Worm (Caenorhabditis elegans) whole organism, L4 larva: ENCODE measurements around the gene col-116.

Source experiments
- F44E2.7 ChIP-seq: fragments of 200-800 bp; sonication (Bioruptor generic); IDR thresholded peaks from 2 replicates; pipeline ENCODE4 v2.1.2; 2022; ENCODE audit warnings: missing genetic modification characterization, missing compliant biosample characterization
- T20F7.1 ChIP-seq: fragments of 200-800 bp; sonication (Bioruptor generic); optimal IDR thresholded peaks from 2 replicates; lab custom pipeline; 2018; ENCODE audit warnings: mild to moderate bottlenecking, missing genetic modification characterization, missing compliant biosample characterization
- T26A8.4 ChIP-seq: fragments of 200-800 bp; sonication (Bioruptor generic); IDR thresholded peaks from 2 replicates; pipeline ENCODE4 v1.3.6; 2022; ENCODE audit warnings: missing genetic modification characterization, missing compliant biosample characterization
- Y105C5A.15 ChIP-seq: fragments of 200-800 bp; sonication (Bioruptor generic); IDR thresholded peaks from 2 replicates; pipeline ENCODE4 v1.3.6; 2022; ENCODE audit warnings: missing genetic modification characterization, missing compliant biosample characterization
- Y5F2A.4 ChIP-seq: fragments of 200-800 bp; sonication (Bioruptor generic); optimal IDR thresholded peaks from 2 replicates; lab custom pipeline; 2018; ENCODE audit warnings: mild to moderate bottlenecking, missing genetic modification characterization, missing compliant biosample characterization
- ama-1 ChIP-seq: fragments of 150-350 bp; optimal IDR thresholded peaks from 2 replicates; lab custom pipeline; 2014; ENCODE audit warnings: inconsistent platforms, mixed read lengths
- ceh-44 ChIP-seq: fragments of 200-800 bp; sonication (Bioruptor generic); IDR thresholded peaks from 2 replicates; pipeline ENCODE4 v1.3.6; 2022; ENCODE audit warnings: missing genetic modification reagents, missing genetic modification characterization, missing compliant biosample characterization
- ceh-62 ChIP-seq: sonication (generic microtip); optimal IDR thresholded peaks from 2 replicates; lab custom pipeline; 2017; ENCODE audit warnings: missing biosample characterization, missing genetic modification characterization
- dmd-9 ChIP-seq: fragments of 200-800 bp; sonication (Bioruptor generic); IDR thresholded peaks from 2 replicates; pipeline ENCODE4 v1.3.6; 2022; ENCODE audit warnings: missing genetic modification reagents, missing genetic modification characterization, missing compliant biosample characterization
- dpl-1 ChIP-seq: fragments of 150-350 bp; optimal IDR thresholded peaks from 2 replicates; lab custom pipeline; 2014; ENCODE audit warnings: missing biosample characterization, missing genetic modification reagents, missing genetic modification characterization
- duxl-1 ChIP-seq: sonication (generic microtip); optimal IDR thresholded peaks from 2 replicates; lab custom pipeline; 2016; ENCODE audit warnings: mild to moderate bottlenecking, missing genetic modification characterization, moderate library complexity, missing compliant biosample characterization; ENCODE audit not compliant: poor library complexity
- hlh-11 ChIP-seq: fragments of 200-800 bp; sonication (Bioruptor generic); optimal IDR thresholded peaks from 2 replicates; lab custom pipeline; 2018; ENCODE audit warnings: mild to moderate bottlenecking, missing genetic modification characterization, missing compliant biosample characterization
- hmg-1.1 ChIP-seq: fragments of 200-800 bp; sonication (Bioruptor generic); IDR thresholded peaks from 2 replicates; pipeline ENCODE4 v1.3.6; 2022; ENCODE audit warnings: missing genetic modification reagents, missing genetic modification characterization, missing compliant biosample characterization
- lim-7 ChIP-seq: fragments of 200-800 bp; sonication (Bioruptor generic); IDR thresholded peaks from 2 replicates; pipeline ENCODE4 v1.3.6; 2022; ENCODE audit warnings: missing genetic modification characterization, missing compliant biosample characterization
- lin-15B ChIP-seq: fragments of 150-350 bp; sonication (generic microtip); optimal IDR thresholded peaks from 3 replicates; lab custom pipeline; 2014; ENCODE audit warnings: missing biosample characterization, missing genetic modification characterization
- lin-38 ChIP-seq: fragments of 200-800 bp; sonication (Bioruptor generic); IDR thresholded peaks from 2 replicates; pipeline ENCODE4 v1.3.6; 2022; ENCODE audit warnings: missing genetic modification reagents, missing genetic modification characterization, missing compliant biosample characterization
- lin-39 ChIP-seq: fragments of 150-350 bp; optimal IDR thresholded peaks from 2 replicates; lab custom pipeline; 2014; ENCODE audit warnings: missing biosample characterization, missing genetic modification reagents, missing genetic modification characterization
- mes-2 ChIP-seq: sonication (generic microtip); optimal IDR thresholded peaks from 2 replicates; lab custom pipeline; 2016; ENCODE audit warnings: missing genotype, mild to moderate bottlenecking, missing genetic modification characterization, missing compliant biosample characterization; ENCODE audit not compliant: poor library complexity, severe bottlenecking
- mxl-2 ChIP-seq: fragments of 200-800 bp; sonication (Bioruptor generic); conservative IDR thresholded peaks from 2 replicates; pipeline ENCODE4 v1.3.6; 2022; ENCODE audit warnings: missing genetic modification reagents, missing genetic modification characterization, missing compliant biosample characterization
- nhr-25 ChIP-seq: sonication (generic microtip); optimal IDR thresholded peaks from 2 replicates; lab custom pipeline; 2017; ENCODE audit warnings: missing genetic modification characterization, mild to moderate bottlenecking, missing compliant biosample characterization, antibody characterized with exemption, moderate library complexity, borderline replicate concordance; ENCODE audit not compliant: insufficient read depth
- nhr-28 ChIP-seq: fragments of 150-350 bp; optimal IDR thresholded peaks from 2 replicates; lab custom pipeline; 2014; ENCODE audit warnings: missing biosample characterization, missing genetic modification characterization
- nhr-41 ChIP-seq: fragments of 200-800 bp; sonication (Bioruptor generic); IDR thresholded peaks from 2 replicates; pipeline ENCODE4 v1.3.6; 2022; ENCODE audit warnings: missing genetic modification reagents, missing genetic modification characterization, missing compliant biosample characterization
- nhr-77 ChIP-seq: fragments of 150-350 bp; optimal IDR thresholded peaks from 2 replicates; lab custom pipeline; 2014; ENCODE audit warnings: missing biosample characterization, missing genetic modification characterization
- php-3 ChIP-seq: fragments of 200-800 bp; sonication (Bioruptor generic); IDR thresholded peaks from 2 replicates; pipeline ENCODE4 v1.3.6; 2022; ENCODE audit warnings: missing genetic modification reagents, missing genetic modification characterization, missing compliant biosample characterization
- pqm-1 ChIP-seq: sonication (generic microtip); optimal IDR thresholded peaks from 2 replicates; lab custom pipeline; 2017; ENCODE audit warnings: missing biosample characterization, missing genetic modification characterization
- rbr-2 ChIP-seq: sonication (generic microtip); optimal IDR thresholded peaks from 2 replicates; lab custom pipeline; 2016; ENCODE audit warnings: missing genotype, missing genetic modification characterization, missing compliant biosample characterization
- sdz-12 ChIP-seq: fragments of 200-800 bp; sonication (Bioruptor generic); optimal IDR thresholded peaks from 2 replicates; lab custom pipeline; 2018; ENCODE audit warnings: mild to moderate bottlenecking, missing genetic modification characterization, missing compliant biosample characterization
- set-16 ChIP-seq: fragments of 200-800 bp; sonication (Bioruptor generic); IDR thresholded peaks from 2 replicates; pipeline ENCODE4 v1.3.6; 2022; ENCODE audit warnings: missing genetic modification reagents, missing genetic modification characterization, missing compliant biosample characterization
- snpc-4 ChIP-seq: fragments of 150-350 bp; optimal IDR thresholded peaks from 2 replicates; lab custom pipeline; 2014; ENCODE audit warnings: missing biosample characterization, missing genetic modification characterization
- spr-1 ChIP-seq: sonication (generic microtip); optimal IDR thresholded peaks from 2 replicates; lab custom pipeline; 2016; ENCODE audit warnings: mild to moderate bottlenecking, missing genetic modification characterization, missing compliant biosample characterization
- spr-3 ChIP-seq: fragments of 200-800 bp; sonication (Bioruptor generic); optimal IDR thresholded peaks from 2 replicates; lab custom pipeline; 2018; ENCODE audit warnings: mild to moderate bottlenecking, missing genetic modification characterization, missing compliant biosample characterization
- unc-130 ChIP-seq: sonication (generic microtip); optimal IDR thresholded peaks from 2 replicates; lab custom pipeline; 2016; ENCODE audit warnings: missing genetic modification reagents, missing genetic modification characterization, missing compliant biosample characterization
- unc-62 ChIP-seq, 3 experiments: fragments of 150-350 bp in 1 of 3; sonication (generic microtip); optimal IDR thresholded peaks in 2 of 3; peaks in 1 of 3; 1 replicate in 1 of 3; 2 replicates in 2 of 3; lab custom pipeline; 2014 to 2017; ENCODE audit warnings: missing biosample characterization in 3 of 3, missing genetic modification characterization in 3 of 3, missing genetic modification reagents in 3 of 3, missing genotype in 1 of 3
- vab-7 ChIP-seq: fragments of 200-800 bp; sonication (Bioruptor generic); IDR thresholded peaks from 2 replicates; pipeline ENCODE4 v1.3.6; 2022; ENCODE audit warnings: missing genetic modification reagents, missing genetic modification characterization, missing compliant biosample characterization
- zag-1 ChIP-seq: fragments of 150-350 bp; optimal IDR thresholded peaks from 2 replicates; lab custom pipeline; 2014; ENCODE audit warnings: missing biosample characterization, missing genetic modification characterization
- zfp-2 ChIP-seq: sonication (generic microtip); optimal IDR thresholded peaks from 2 replicates; lab custom pipeline; 2016; ENCODE audit warnings: mild to moderate bottlenecking, missing genetic modification characterization, missing compliant biosample characterization
- zfp-3 ChIP-seq: fragments of 200-800 bp; sonication (Bioruptor generic); conservative IDR thresholded peaks from 2 replicates; pipeline ENCODE4 v1.3.6; 2022; ENCODE audit warnings: missing genetic modification reagents, missing genetic modification characterization, missing compliant biosample characterization
- ztf-11 ChIP-seq: fragments of 150-350 bp; optimal IDR thresholded peaks from 2 replicates; lab custom pipeline; 2014; ENCODE audit warnings: missing biosample characterization, missing genetic modification characterization

Gene col-116

DNA sequence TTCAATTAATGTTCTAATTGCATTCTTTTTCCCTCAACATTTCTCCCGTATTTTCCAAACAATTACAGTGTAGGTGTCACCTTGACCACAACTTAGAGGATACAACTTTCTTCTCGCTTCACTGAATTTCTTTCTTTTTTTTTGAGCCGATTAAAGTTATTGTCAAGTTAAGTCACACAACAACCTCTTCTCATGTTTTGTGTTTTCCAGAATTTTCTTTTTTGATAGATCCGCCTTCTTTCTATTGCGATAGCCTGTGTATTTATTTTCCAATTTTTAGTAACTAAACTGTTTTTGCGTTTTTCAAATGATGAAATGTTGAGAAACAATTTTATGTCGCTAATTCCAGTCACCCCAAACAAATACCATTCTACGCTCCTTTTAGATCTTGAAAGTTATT lies 30.0 kb upstream of the col-116 start, which contains the start of gene F35H10.3:
TSS of gene F35H10.3 (plus strand) at position 301 of the 400 bp plus-strand sequence.
- TF ChIP-seq nhr-28 (tag; lab: Kevin White, UChicago), result no peak
- TF ChIP-seq F44E2.7 (GFP tag; lab: Robert Waterston, UW), result no peak
- TF ChIP-seq Y5F2A.4 (GFP tag; lab: Kevin White, UChicago), result no peak
- no peak for TF ChIP-seq T26A8.4 (GFP tag; lab: Robert Waterston, UW)
- no peak for TF ChIP-seq hlh-11
- no peak for TF ChIP-seq pqm-1 (tag; lab: Kevin White, UChicago)
- TF ChIP-seq zfp-3 (GFP tag; lab: Robert Waterston, UW), result no peak
- no peak for TF ChIP-seq snpc-4 (tag; lab: Kevin White, UChicago)
- no peak for TF ChIP-seq lin-38 (GFP tag; lab: Robert Waterston, UW)
- no peak for TF ChIP-seq mes-2 (tag; lab: Kevin White, UChicago)
- no peak for TF ChIP-seq ceh-62 (tag; lab: Kevin White, UChicago)

DNA sequence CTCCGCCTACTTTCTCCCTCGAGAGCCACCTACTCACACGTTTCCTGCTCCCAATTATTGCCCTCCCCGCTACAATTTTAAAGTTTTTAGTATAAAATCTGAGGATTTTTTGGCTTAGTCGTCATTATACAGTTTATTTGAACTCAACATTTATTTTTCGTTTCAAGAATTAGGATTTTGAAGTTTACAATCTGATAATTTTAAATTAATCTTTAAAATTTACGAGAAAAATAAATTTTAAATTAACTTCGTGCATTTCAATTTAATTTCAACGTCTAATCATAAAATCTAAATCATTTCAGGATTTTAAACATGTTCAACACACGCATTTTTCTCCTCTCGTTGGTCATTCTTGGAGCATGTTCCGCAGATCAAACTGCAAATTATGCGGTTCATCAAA lies 26.8 kb upstream of the col-116 start, which contains the start of gene F35H10.2:
TSS of gene F35H10.2 (plus strand) at position 301 of the 400 bp plus-strand sequence.
- no peak for TF ChIP-seq T20F7.1 (GFP tag; lab: Kevin White, UChicago)
- TF ChIP-seq Y5F2A.4 (GFP tag; lab: Kevin White, UChicago), result no peak
- TF ChIP-seq ztf-11 (tag; lab: Kevin White, UChicago), result no peak
- no peak for TF ChIP-seq spr-3
- no peak for TF ChIP-seq rbr-2 (tag; lab: Kevin White, UChicago)
- no peak for TF ChIP-seq nhr-77 (tag; lab: Kevin White, UChicago)
- TF ChIP-seq ama-1 (lab: Kevin White, UChicago), result no peak
- TF ChIP-seq zfp-2 (tag; lab: Kevin White, UChicago), result no peak
- no peak for TF ChIP-seq lin-39 (tag; lab: Kevin White, UChicago)
- no peak for TF ChIP-seq sdz-12 (GFP tag; lab: Kevin White, UChicago)
- no peak for TF ChIP-seq dmd-9 (GFP tag; lab: Robert Waterston, UW)
- TF ChIP-seq hmg-1.1 (GFP tag; lab: Robert Waterston, UW), result no peak
- no peak for TF ChIP-seq dpl-1
- TF ChIP-seq ceh-62 (tag; lab: Kevin White, UChicago), result no peak
- TF ChIP-seq hlh-11, result no peak
- TF ChIP-seq nhr-41 (GFP tag; lab: Robert Waterston, UW), result no peak
- TF ChIP-seq lin-38 (GFP tag; lab: Robert Waterston, UW), result no peak

DNA sequence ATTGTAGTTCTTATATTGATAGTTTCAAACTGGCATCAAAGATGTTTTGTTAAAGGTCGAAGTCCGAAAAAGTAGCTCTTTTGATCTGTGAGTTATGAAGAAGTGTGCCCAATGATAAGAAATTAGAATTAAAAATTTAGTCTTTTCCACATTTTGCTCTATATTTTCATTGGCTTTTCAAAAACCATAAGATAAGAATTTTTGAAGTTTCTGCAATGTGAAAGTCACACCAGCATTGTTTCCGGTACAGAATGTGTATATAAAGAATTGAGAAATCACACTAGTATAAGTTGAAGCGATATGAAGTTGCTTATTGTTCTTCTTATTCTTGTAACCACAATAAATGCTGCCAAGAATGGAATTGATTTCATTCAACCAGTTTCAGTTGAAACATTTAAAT lies 23.2 kb upstream of the col-116 start, which contains the start of gene lys-10:
TSS of gene lys-10 (plus strand) at position 301 of the 400 bp plus-strand sequence.
- TF ChIP-seq ceh-44 (GFP tag; lab: Robert Waterston, UW) (no peak), unc-130 (no peak)

DNA sequence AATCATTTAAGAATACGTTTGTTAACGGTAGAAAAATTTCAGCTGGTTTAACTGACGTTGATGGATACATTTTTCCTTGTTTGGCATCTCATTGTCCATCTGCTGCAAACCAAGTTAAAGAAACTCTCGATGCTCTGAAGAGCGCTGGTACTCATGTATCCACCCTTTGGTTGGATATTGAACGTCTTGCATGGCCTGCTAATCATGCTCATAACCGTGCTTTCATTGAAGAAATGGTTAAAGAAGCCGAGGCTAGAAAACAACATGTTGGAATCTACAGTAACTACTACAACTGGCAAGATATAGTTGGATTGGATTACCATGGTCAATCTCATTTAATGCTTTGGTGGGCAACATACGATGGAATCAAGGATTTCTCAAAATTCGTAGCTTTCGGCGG lies 22.7 kb upstream of the col-116 start:
- TF ChIP-seq zag-1 (tag; lab: Kevin White, UChicago) (no peak), unc-62 (GFP tag; optimal IDR thresholded peaks at IDR 0.05 in 1 of 2; lab: Kevin White, UChicago) (peak in 1 of 2 experiments; percentile 97), unc-62 (tag; optimal IDR thresholded peaks at IDR 0.05; lab: Kevin White, UChicago) (no peak)

DNA sequence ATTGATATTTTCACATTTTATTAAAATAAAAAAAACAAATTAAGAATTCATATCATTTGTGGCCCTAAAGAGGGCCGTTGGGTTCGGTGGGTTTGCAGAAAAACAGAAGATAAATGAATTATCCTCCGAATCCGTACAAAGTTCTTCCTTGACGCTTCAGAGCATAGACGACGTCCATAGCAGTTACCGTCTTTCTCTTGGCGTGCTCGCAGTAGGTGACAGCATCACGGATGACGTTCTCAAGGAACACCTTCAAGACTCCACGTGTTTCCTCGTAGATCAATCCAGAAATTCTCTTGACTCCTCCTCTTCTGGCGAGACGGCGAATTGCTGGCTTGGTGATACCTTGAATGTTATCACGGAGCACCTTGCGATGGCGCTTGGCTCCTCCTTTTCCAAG lies 22.2 kb upstream of the col-116 start:
- TF ChIP-seq nhr-25 (tag; lab: Kevin White, UChicago), result no peak
- TF ChIP-seq ceh-62 (tag; lab: Kevin White, UChicago), result no peak
- TF ChIP-seq unc-130, result no peak
- TF ChIP-seq Y105C5A.15 (GFP tag; lab: Robert Waterston, UW), result no peak
- TF ChIP-seq lin-15B (tag; lab: Kevin White, UChicago), result no peak
- TF ChIP-seq spr-3, result no peak
- no peak for TF ChIP-seq duxl-1
- no peak for TF ChIP-seq php-3 (GFP tag; lab: Robert Waterston, UW)
- TF ChIP-seq mxl-2 (GFP tag; lab: Robert Waterston, UW), result no peak
- TF ChIP-seq vab-7 (GFP tag; lab: Robert Waterston, UW), result no peak
- TF ChIP-seq spr-1, result no peak
- TF ChIP-seq nhr-41 (GFP tag; lab: Robert Waterston, UW), result no peak
- no peak for TF ChIP-seq lim-7 (GFP tag; lab: Robert Waterston, UW)
- no peak for TF ChIP-seq set-16 (GFP tag; lab: Robert Waterston, UW)
- no peak for TF ChIP-seq zag-1 (tag; lab: Kevin White, UChicago)
